Fruit fly (Drosophila melanogaster) whole organism, embryonic: ENCODE measurements around the gene CG9289.

Experiments
- Antp ChIP-seq: fragments of 200-800 bp; sonication (Bioruptor generic); optimal IDR thresholded peaks from 3 replicates; lab custom pipeline; 2016; ENCODE audit warnings: missing biosample characterization, missing genetic modification characterization
- Atf6 ChIP-seq: fragments of 200-800 bp; sonication (Bioruptor generic); IDR thresholded peaks from 2 replicates; pipeline ENCODE4 v1.3.6; 2022; ENCODE audit warnings: missing biosample characterization, missing genetic modification characterization
- B-H1 ChIP-seq: fragments of 200-800 bp; sonication (Bioruptor generic); IDR thresholded peaks from 3 replicates; pipeline ENCODE4 v1.3.6; 2022; ENCODE audit warnings: missing biosample characterization, missing genetic modification characterization
- Bdp1 ChIP-seq: fragments of 200-800 bp; sonication (Bioruptor generic); optimal IDR thresholded peaks from 3 replicates; lab custom pipeline; 2016; ENCODE audit warnings: missing biosample characterization, missing genetic modification characterization
- Blimp-1 ChIP-seq: fragments of 200-800 bp; sonication (Bioruptor generic); optimal IDR thresholded peaks from 3 replicates; lab custom pipeline; 2018; ENCODE audit warnings: missing biosample characterization, missing genetic modification characterization, mild to moderate bottlenecking, moderate library complexity, missing genetic modification reagents
- CG10979 ChIP-seq: fragments of 200-800 bp; sonication (Bioruptor generic); optimal IDR thresholded peaks from 2 replicates; lab custom pipeline; 2018; ENCODE audit warnings: missing biosample characterization, mild to moderate bottlenecking, missing genetic modification characterization, moderate library complexity
- CG11723 ChIP-seq: fragments of 200-800 bp; sonication (Bioruptor generic); optimal IDR thresholded peaks from 2 replicates; lab custom pipeline; 2017; ENCODE audit warnings: missing biosample characterization, mild to moderate bottlenecking, missing genetic modification characterization
- CG12659 ChIP-seq: fragments of 200-800 bp; sonication (Bioruptor generic); optimal IDR thresholded peaks from 3 replicates; lab custom pipeline; 2017; ENCODE audit warnings: mild to moderate bottlenecking, missing biosample characterization, missing genetic modification reagents, missing genetic modification characterization
- CG14050 ChIP-seq: fragments of 200-800 bp; sonication (Bioruptor generic); IDR thresholded peaks from 3 replicates; pipeline ENCODE4 v1.3.6; 2022; ENCODE audit warnings: missing biosample characterization, missing genetic modification characterization
- CG15011 ChIP-seq: fragments of 200-800 bp; sonication (Bioruptor generic); optimal IDR thresholded peaks from 3 replicates; lab custom pipeline; 2018; ENCODE audit warnings: missing biosample characterization, mild to moderate bottlenecking, missing genetic modification characterization
- CG15269 ChIP-seq: fragments of 200-800 bp; sonication (Bioruptor generic); optimal IDR thresholded peaks from 2 replicates; lab custom pipeline; 2018; ENCODE audit warnings: missing biosample characterization, mild to moderate bottlenecking, missing genetic modification characterization, moderate library complexity
- CG1603 ChIP-seq: fragments of 200-800 bp; sonication (Bioruptor generic); optimal IDR thresholded peaks from 2 replicates; lab custom pipeline; 2019; ENCODE audit warnings: missing biosample characterization, mild to moderate bottlenecking, missing genetic modification characterization, moderate library complexity
- CG17385 ChIP-seq: fragments of 200-800 bp; sonication (Bioruptor generic); optimal IDR thresholded peaks from 3 replicates; lab custom pipeline; 2018; ENCODE audit warnings: missing biosample characterization, mild to moderate bottlenecking, missing genetic modification characterization
- CG18619 ChIP-seq: fragments of 200-800 bp; sonication (Bioruptor generic); optimal IDR thresholded peaks from 3 replicates; lab custom pipeline; 2017; ENCODE audit warnings: missing biosample characterization, mild to moderate bottlenecking, missing genetic modification characterization
- CG2116 ChIP-seq: fragments of 200-800 bp; sonication (Bioruptor generic); optimal IDR thresholded peaks from 3 replicates; lab custom pipeline; 2018; ENCODE audit warnings: missing biosample characterization, mild to moderate bottlenecking, missing genetic modification characterization
- CG3065 ChIP-seq: fragments of 200-800 bp; sonication (Bioruptor generic); optimal IDR thresholded peaks from 2 replicates; lab custom pipeline; 2016; ENCODE audit warnings: missing biosample characterization, missing genetic modification characterization
- CG3163 ChIP-seq: fragments of 200-800 bp; sonication (Bioruptor generic); optimal IDR thresholded peaks from 3 replicates; lab custom pipeline; 2016; ENCODE audit warnings: missing biosample characterization, missing genetic modification characterization
- CG3726 ChIP-seq: fragments of 200-800 bp; sonication (Bioruptor generic); IDR thresholded peaks from 3 replicates; pipeline ENCODE4, ENCODE4 v1.3.6; 2022; ENCODE audit warnings: missing biosample characterization, missing genetic modification characterization
- CG6175 ChIP-seq: fragments of 200-800 bp; sonication (Bioruptor generic); IDR thresholded peaks from 3 replicates; pipeline ENCODE4 v1.3.6; 2022; ENCODE audit warnings: missing biosample characterization, missing genetic modification characterization
- CG6683 ChIP-seq: fragments of 200-800 bp; sonication (Bioruptor generic); optimal IDR thresholded peaks from 2 replicates; lab custom pipeline; 2017; ENCODE audit warnings: missing biosample characterization, mild to moderate bottlenecking, missing genetic modification characterization, missing genetic modification reagents
- CG8388 ChIP-seq: fragments of 200-800 bp; sonication (Bioruptor generic); optimal IDR thresholded peaks from 2 replicates; lab custom pipeline; 2019; ENCODE audit warnings: missing biosample characterization, mild to moderate bottlenecking, missing genetic modification characterization, moderate library complexity
- CG9215 ChIP-seq: fragments of 200-800 bp; sonication (Bioruptor generic); IDR thresholded peaks from 2 replicates; pipeline ENCODE4 v1.3.6; 2022; ENCODE audit warnings: missing biosample characterization, missing genetic modification characterization
- Chrac-16 ChIP-seq: fragments of 200-800 bp; sonication (Bioruptor generic); optimal IDR thresholded peaks from 3 replicates; lab custom pipeline; 2016; ENCODE audit warnings: missing biosample characterization, missing genetic modification characterization
- CrebB ChIP-seq: fragments of 200-800 bp; sonication (Bioruptor generic); optimal IDR thresholded peaks from 3 replicates; lab custom pipeline; 2018; ENCODE audit warnings: missing biosample characterization, mild to moderate bottlenecking, missing genetic modification characterization
- D ChIP-seq, 2 experiments: fragments of 200-800 bp in 1 of 2; fragments of >200 bp in 1 of 2; sonication (Bioruptor generic) in 1 of 2; optimal IDR thresholded peaks; 2 replicates in 1 of 2; 3 replicates in 1 of 2; lab custom pipeline; 2017; ENCODE audit warnings: mild to moderate bottlenecking in 1 of 2, missing biosample characterization in 1 of 2, missing genetic modification characterization in 1 of 2, missing genetic modification reagents in 1 of 2
- Doc2 ChIP-seq: fragments of 200-800 bp; sonication (Bioruptor generic); IDR thresholded peaks from 2 replicates; pipeline ENCODE4 v1.3.6; 2022; ENCODE audit warnings: missing biosample characterization, missing genetic modification characterization
- Doc3 ChIP-seq: fragments of 200-800 bp; sonication (Bioruptor generic); IDR thresholded peaks from 3 replicates; pipeline ENCODE4 v1.3.6; 2022; ENCODE audit warnings: missing biosample characterization, missing genetic modification characterization; ENCODE audit not compliant: partially characterized antibody
- Gsc ChIP-seq: fragments of 200-800 bp; sonication (Bioruptor generic); IDR thresholded peaks from 2 replicates; pipeline ENCODE4 v1.3.6; 2022; ENCODE audit warnings: missing biosample characterization, missing genetic modification characterization
- Nf-YA ChIP-seq: fragments of 200-800 bp; sonication (Bioruptor generic); IDR thresholded peaks from 2 replicates; pipeline ENCODE4 v1.3.6; 2022; ENCODE audit warnings: missing biosample characterization, missing genetic modification characterization
- Nf-YC ChIP-seq: fragments of 200-800 bp; optimal IDR thresholded peaks from 3 replicates; lab custom pipeline; 2019; ENCODE audit warnings: missing biosample characterization, mild to moderate bottlenecking, missing genetic modification characterization, moderate library complexity
- Oli ChIP-seq: fragments of 200-800 bp; sonication (Bioruptor generic); optimal IDR thresholded peaks from 2 replicates; lab custom pipeline; 2018; ENCODE audit warnings: missing biosample characterization, mild to moderate bottlenecking, missing genetic modification characterization, moderate library complexity
- Optix ChIP-seq: fragments of 200-800 bp; sonication (Bioruptor generic); IDR thresholded peaks from 3 replicates; pipeline ENCODE4 v1.3.6; 2022; ENCODE audit warnings: missing biosample characterization, missing genetic modification characterization
- Sry-δ ChIP-seq: fragments of 200-800 bp; sonication (Bioruptor generic); optimal IDR thresholded peaks from 2 replicates; lab custom pipeline; 2016; ENCODE audit warnings: missing biosample characterization, missing genetic modification characterization
- Taf1 ChIP-seq: fragments of 200-800 bp; sonication (Bioruptor generic); IDR thresholded peaks from 2 replicates; pipeline ENCODE4 v1.3.6; 2022; ENCODE audit warnings: missing biosample characterization, missing genetic modification characterization
- Xbp1 ChIP-seq: fragments of 200-800 bp; sonication (Bioruptor generic); optimal IDR thresholded peaks from 3 replicates; lab custom pipeline; 2016; ENCODE audit warnings: missing biosample characterization, mild to moderate bottlenecking, missing genetic modification characterization
- abd-A ChIP-seq: fragments of 200-800 bp; sonication (Bioruptor generic); optimal IDR thresholded peaks from 3 replicates; lab custom pipeline; 2019; ENCODE audit warnings: missing biosample characterization, mild to moderate bottlenecking, missing genetic modification characterization, moderate library complexity
- ara ChIP-seq: fragments of 200-800 bp; sonication (Bioruptor generic); IDR thresholded peaks from 2 replicates; pipeline ENCODE4 v1.3.6; 2022; ENCODE audit warnings: missing biosample characterization, missing genetic modification characterization
- ase ChIP-seq: fragments of 200-800 bp; sonication (Bioruptor generic); IDR thresholded peaks from 3 replicates; pipeline ENCODE4 v1.3.6; 2022; ENCODE audit warnings: missing biosample characterization, missing genetic modification characterization
- croc ChIP-seq: fragments of 200-800 bp; sonication (Bioruptor generic); conservative IDR thresholded peaks from 3 replicates; pipeline ENCODE4 v1.3.6; 2022; ENCODE audit warnings: missing biosample characterization, missing genetic modification characterization
- danr ChIP-seq: fragments of 200-800 bp; sonication (Bioruptor generic); IDR thresholded peaks from 2 replicates; pipeline ENCODE4 v1.3.6; 2022; ENCODE audit warnings: missing biosample characterization, missing genetic modification characterization
- fd64A ChIP-seq: fragments of 200-800 bp; sonication (Bioruptor generic); optimal IDR thresholded peaks from 3 replicates; lab custom pipeline; 2018; ENCODE audit warnings: missing biosample characterization, mild to moderate bottlenecking, missing genetic modification characterization
- fru ChIP-seq: fragments of >200 bp; optimal IDR thresholded peaks from 2 replicates; lab custom pipeline; 2017
- h ChIP-seq: fragments of >200 bp; optimal IDR thresholded peaks from 2 replicates; lab custom pipeline; 2017
- ind ChIP-seq: fragments of 200-800 bp; sonication (Bioruptor generic); optimal IDR thresholded peaks from 3 replicates; lab custom pipeline; 2016; ENCODE audit warnings: missing biosample characterization, missing genetic modification characterization
- klu ChIP-seq: fragments of 200-800 bp; sonication (Bioruptor generic); IDR thresholded peaks from 2 replicates; pipeline ENCODE4 v1.3.6; 2022; ENCODE audit warnings: missing biosample characterization, missing genetic modification characterization
- lbe ChIP-seq: fragments of 200-800 bp; sonication (Bioruptor generic); optimal IDR thresholded peaks from 2 replicates; lab custom pipeline; 2016; ENCODE audit warnings: missing biosample characterization, mild to moderate bottlenecking, missing genetic modification characterization
- pan ChIP-seq, 4 experiments: fragments of >200 bp in 3 of 4; fragments of 200-800 bp in 1 of 4; sonication (Bioruptor generic) in 1 of 4; optimal IDR thresholded peaks in 3 of 4; IDR thresholded peaks in 1 of 4; 2 replicates each; pipeline versions ENCODE4 v1.3.6 to Lab custom; 2017 to 2022; ENCODE audit warnings: missing biosample characterization in 2 of 4, missing genetic modification characterization in 2 of 4, mixed read lengths in 1 of 4
- scrt ChIP-seq: fragments of 200-800 bp; sonication (Bioruptor generic); optimal IDR thresholded peaks from 2 replicates; lab custom pipeline; 2018; ENCODE audit warnings: missing biosample characterization, mild to moderate bottlenecking, missing genetic modification characterization, moderate library complexity
- sna ChIP-seq: fragments of 200-800 bp; sonication (Bioruptor generic); IDR thresholded peaks from 2 replicates; pipeline ENCODE4 v1.3.6; 2022; ENCODE audit warnings: missing biosample characterization, missing genetic modification characterization; ENCODE audit not compliant: partially characterized antibody
- so ChIP-seq: fragments of 200-800 bp; sonication (Bioruptor generic); IDR thresholded peaks from 3 replicates; pipeline ENCODE4 v1.3.6; 2022; ENCODE audit warnings: missing biosample characterization, missing genetic modification characterization
- ssp ChIP-seq: fragments of 200-800 bp; sonication (Bioruptor generic); IDR thresholded peaks from 2 replicates; pipeline ENCODE4 v1.3.6; 2022; ENCODE audit warnings: missing biosample characterization, missing genetic modification characterization

CG9289 gene

DNA sequence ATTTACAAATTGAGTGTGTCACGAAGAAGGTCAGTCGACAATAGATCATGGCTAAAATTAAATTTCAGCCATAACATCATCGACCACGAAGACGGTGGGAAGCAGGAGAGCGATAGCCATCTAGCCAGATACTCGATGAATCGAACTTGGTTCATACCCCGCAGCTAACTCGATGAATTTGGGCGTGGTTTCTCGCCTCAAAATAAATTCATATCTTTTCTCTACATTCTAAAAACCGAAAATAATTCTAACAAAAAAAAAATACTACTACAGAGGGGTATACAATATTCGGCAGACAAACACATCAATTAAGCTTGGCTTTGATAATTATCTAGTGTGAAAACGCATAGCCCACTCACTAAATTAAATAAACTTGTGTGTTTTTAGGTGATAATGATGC, 48.5 kb upstream of the CG9289 start (continued):
- TF ChIP-seq CG15011 (GFP tag; lab: Kevin White, UChicago) (no peak), Taf1 (GFP tag; lab: Robert Waterston, UW) (no peak), Sry-δ (GFP tag; lab: Kevin White, UChicago) (no peak), abd-A (no peak), so (peak; percentile 53; the same call in 2 of the 3 replicates), Bdp1 (GFP tag; lab: Kevin White, UChicago) (no peak), CG3163 (GFP tag; lab: Kevin White, UChicago) (no peak), CG6683 (GFP tag; lab: Kevin White, UChicago) (no peak), h (lab: Kevin White, UChicago) (no peak), B-H1 (GFP tag; lab: Robert Waterston, UW) (0 out of 3 replicates have a peak, but pooled peaks have one; percentile 19), Gsc (GFP tag; lab: Robert Waterston, UW) (no peak), scrt (GFP tag; lab: Kevin White, UChicago) (no peak), Xbp1 (peak; percentile 2), CG17385 (GFP tag; lab: Kevin White, UChicago) (no peak), CG12659 (GFP tag; lab: Kevin White, UChicago) (peak; percentile 9), Oli (tag; lab: Kevin White, UChicago) (peak; percentile 52), pan (optimal IDR thresholded peaks at IDR 0.05; lab: Kevin White, UChicago) (no peak), pan (GFP tag; optimal IDR thresholded peaks at IDR 0.05 in 1 of 2, IDR thresholded peaks at IDR 0.05 in 1 of 2) (peak in 1 of 2 experiments; percentile 66), Blimp-1 (peak; percentile 21), ase (GFP tag; lab: Robert Waterston, UW) (peak; percentile 50; the same call in 1 of the 3 replicates), CG3726 (GFP tag; lab: Robert Waterston, UW) (no peak), CG18619 (GFP tag; lab: Kevin White, UChicago) (no peak), fru (lab: Kevin White, UChicago) (no peak), croc (GFP tag; lab: Robert Waterston, UW) (no peak), CG14050 (GFP tag; lab: Robert Waterston, UW) (no peak), Doc2 (GFP tag; lab: Robert Waterston, UW) (no peak), danr (0 out of 2 replicates have a peak, but pooled peaks have one; percentile 31), CG15269 (tag; lab: Kevin White, UChicago) (peak; percentile 29), Optix (no peak), CG10979 (tag; lab: Kevin White, UChicago) (peak; percentile 10), lbe (GFP tag; lab: Kevin White, UChicago) (no peak), Chrac-16 (GFP tag; lab: Kevin White, UChicago) (peak; percentile 23), sna (no peak), ara (0 out of 2 replicates have a peak, but pooled peaks have one; percentile 28), Atf6 (GFP tag; lab: Robert Waterston, UW) (peak; percentile 25; the same call in 1 of the 2 replicates), Doc3 (GFP tag; lab: Robert Waterston, UW) (no peak), CG9215 (GFP tag; lab: Robert Waterston, UW) (no peak), fd64A (GFP tag; lab: Kevin White, UChicago) (no peak), CrebB (tag; lab: Kevin White, UChicago) (no peak), CG11723 (GFP tag; lab: Kevin White, UChicago) (no peak), Nf-YC (tag; lab: Kevin White, UChicago) (no peak), CG3065 (GFP tag; lab: Kevin White, UChicago) (no peak), klu (GFP tag; lab: Robert Waterston, UW) (no peak), CG6175 (GFP tag; lab: Robert Waterston, UW) (no peak), D (optimal IDR thresholded peaks at IDR 0.05; lab: Kevin White, UChicago) (no peak), D (GFP tag; optimal IDR thresholded peaks at IDR 0.05; lab: Kevin White, UChicago) (no peak), ind (GFP tag; lab: Kevin White, UChicago) (peak; percentile 32), CG2116 (GFP tag; lab: Kevin White, UChicago) (no peak), CG1603 (tag; lab: Kevin White, UChicago) (peak; percentile 33), CG8388 (GFP tag; lab: Kevin White, UChicago) (no peak), Nf-YA (peak; percentile 33; the same call in 1 of the 2 replicates), ssp (GFP tag; lab: Robert Waterston, UW) (no peak), Antp (no peak)
